Fruit fly (Drosophila melanogaster) whole organism, embryonic: Measurements from ENCODE around the gene mRpL20.
A peak's percentile ranks its signal among the peaks of the same experiment; 100 is the strongest.

ENCODE experiments used
- B-H2 ChIP-seq: fragments of 200-800 bp; sonication (Bioruptor generic); optimal IDR thresholded peaks from 2 replicates; lab custom pipeline; 2018; ENCODE audit warnings: missing biosample characterization, mild to moderate bottlenecking, missing genetic modification characterization
- CG10979 ChIP-seq: fragments of 200-800 bp; sonication (Bioruptor generic); optimal IDR thresholded peaks from 2 replicates; lab custom pipeline; 2018; ENCODE audit warnings: missing biosample characterization, mild to moderate bottlenecking, missing genetic modification characterization, moderate library complexity
- CG11085 ChIP-seq: fragments of 200-800 bp; sonication (Bioruptor generic); IDR thresholded peaks from 2 replicates; pipeline ENCODE4 v1.3.6; 2022; ENCODE audit warnings: missing biosample characterization, missing genetic modification characterization
- CG11247 ChIP-seq: fragments of 200-800 bp; sonication (Bioruptor generic); IDR thresholded peaks from 2 replicates; pipeline ENCODE4 v1.3.6; 2022; ENCODE audit warnings: missing biosample characterization, missing genetic modification characterization
- CG11695 ChIP-seq: fragments of 200-800 bp; sonication (Bioruptor generic); IDR thresholded peaks from 3 replicates; pipeline ENCODE4 v1.3.6; 2022; ENCODE audit warnings: missing biosample characterization, missing genetic modification characterization
- CG11696 ChIP-seq: fragments of 200-800 bp; sonication (Bioruptor generic); IDR thresholded peaks from 2 replicates; pipeline ENCODE4 v1.3.6; 2022; ENCODE audit warnings: missing biosample characterization, missing genetic modification characterization
- CG12071 ChIP-seq: fragments of 200-800 bp; sonication (Bioruptor generic); optimal IDR thresholded peaks from 3 replicates; lab custom pipeline; 2018; ENCODE audit warnings: missing biosample characterization, mild to moderate bottlenecking, missing genetic modification characterization
- CG1603 ChIP-seq: fragments of 200-800 bp; sonication (Bioruptor generic); optimal IDR thresholded peaks from 2 replicates; lab custom pipeline; 2019; ENCODE audit warnings: missing biosample characterization, mild to moderate bottlenecking, missing genetic modification characterization, moderate library complexity
- CG17359 ChIP-seq: fragments of 200-800 bp; sonication (Bioruptor generic); optimal IDR thresholded peaks from 3 replicates; lab custom pipeline; 2018; ENCODE audit warnings: missing biosample characterization, mild to moderate bottlenecking, missing genetic modification characterization, moderate library complexity
- CG18476 ChIP-seq: fragments of 200-800 bp; sonication (Bioruptor generic); optimal IDR thresholded peaks from 2 replicates; lab custom pipeline; 2016; ENCODE audit warnings: missing biosample characterization, mild to moderate bottlenecking, missing genetic modification characterization
- CG2199 ChIP-seq: fragments of 200-800 bp; sonication (Bioruptor generic); IDR thresholded peaks from 3 replicates; pipeline ENCODE4 v1.3.6; 2022; ENCODE audit warnings: missing biosample characterization, missing genetic modification characterization
- CG30431 ChIP-seq: fragments of 200-800 bp; sonication (Bioruptor generic); optimal IDR thresholded peaks from 2 replicates; lab custom pipeline; 2017; ENCODE audit warnings: missing biosample characterization, missing genetic modification characterization
- CG32532 ChIP-seq: fragments of 200-800 bp; sonication (Bioruptor generic); IDR thresholded peaks from 2 replicates; pipeline ENCODE4 v1.3.6; 2022; ENCODE audit warnings: missing biosample characterization, missing genetic modification characterization
- CG4360 ChIP-seq: fragments of 200-800 bp; sonication (Bioruptor generic); IDR thresholded peaks from 2 replicates; pipeline ENCODE4 v1.3.6; 2022; ENCODE audit warnings: missing biosample characterization, missing genetic modification characterization
- CG6683 ChIP-seq: fragments of 200-800 bp; sonication (Bioruptor generic); optimal IDR thresholded peaks from 2 replicates; lab custom pipeline; 2017; ENCODE audit warnings: missing biosample characterization, mild to moderate bottlenecking, missing genetic modification characterization, missing genetic modification reagents
- CG6765 ChIP-seq: fragments of 200-800 bp; sonication (Bioruptor generic); optimal IDR thresholded peaks from 3 replicates; lab custom pipeline; 2017; ENCODE audit warnings: missing biosample characterization, mild to moderate bottlenecking, missing genetic modification characterization
- CG7839 ChIP-seq: fragments of 200-800 bp; sonication (Bioruptor generic); optimal IDR thresholded peaks from 3 replicates; lab custom pipeline; 2018; ENCODE audit warnings: missing biosample characterization, mild to moderate bottlenecking, missing genetic modification characterization, moderate library complexity
- CG7963 ChIP-seq: fragments of 200-800 bp; sonication (Bioruptor generic); IDR thresholded peaks from 3 replicates; pipeline ENCODE4 v1.3.6; 2022; ENCODE audit warnings: missing biosample characterization, missing genetic modification characterization; ENCODE audit not compliant: partially characterized antibody
- CG8478 ChIP-seq: fragments of >200 bp; optimal IDR thresholded peaks from 2 replicates; lab custom pipeline; 2018
- CG8944 ChIP-seq: fragments of 200-800 bp; sonication (Bioruptor generic); optimal IDR thresholded peaks from 3 replicates; lab custom pipeline; 2016; ENCODE audit warnings: missing biosample characterization, missing genetic modification characterization
- CG9609 ChIP-seq: fragments of 200-800 bp; sonication (Bioruptor generic); optimal IDR thresholded peaks from 3 replicates; lab custom pipeline; 2016; ENCODE audit warnings: missing biosample characterization, missing genetic modification characterization
- CG9727 ChIP-seq: fragments of 200-800 bp; sonication (Bioruptor generic); optimal IDR thresholded peaks from 3 replicates; lab custom pipeline; 2017; ENCODE audit warnings: missing biosample characterization, mild to moderate bottlenecking, missing genetic modification characterization
- CG9797 ChIP-seq: fragments of 200-800 bp; sonication (Bioruptor generic); optimal IDR thresholded peaks from 3 replicates; lab custom pipeline; 2018; ENCODE audit warnings: missing biosample characterization, mild to moderate bottlenecking, missing genetic modification characterization
- CHES-1-like ChIP-seq: fragments of 200-800 bp; sonication (Bioruptor generic); optimal IDR thresholded peaks from 2 replicates; lab custom pipeline; 2016; ENCODE audit warnings: missing biosample characterization, missing genetic modification characterization
- CoRest ChIP-seq: fragments of 200-800 bp; sonication (Bioruptor generic); optimal IDR thresholded peaks from 3 replicates; lab custom pipeline; 2018; ENCODE audit warnings: missing biosample characterization, mild to moderate bottlenecking, missing genetic modification characterization, moderate library complexity
- Elba2 ChIP-seq: fragments of 200-800 bp; sonication (Bioruptor generic); optimal IDR thresholded peaks from 3 replicates; lab custom pipeline; 2016; ENCODE audit warnings: missing biosample characterization, missing genetic modification characterization
- HHEX ChIP-seq: fragments of 200-800 bp; sonication (Bioruptor generic); optimal IDR thresholded peaks from 3 replicates; lab custom pipeline; 2017; ENCODE audit warnings: missing biosample characterization, mild to moderate bottlenecking, missing genetic modification characterization, missing genetic modification reagents
- HmgZ ChIP-seq: fragments of 200-800 bp; sonication (Bioruptor generic); optimal IDR thresholded peaks from 2 replicates; lab custom pipeline; 2018; ENCODE audit warnings: missing biosample characterization, mild to moderate bottlenecking, missing genetic modification characterization
- Hmr ChIP-seq: fragments of 200-800 bp; sonication (Bioruptor generic); optimal IDR thresholded peaks from 3 replicates; lab custom pipeline; 2017; ENCODE audit warnings: mild to moderate bottlenecking, missing biosample characterization, missing genetic modification reagents, missing genetic modification characterization
- Lpt ChIP-seq: fragments of >200 bp; optimal IDR thresholded peaks from 2 replicates; lab custom pipeline; 2018; ENCODE audit warnings: missing biosample characterization, missing genetic modification characterization
- NC2β ChIP-seq: fragments of 200-800 bp; sonication (Bioruptor generic); optimal IDR thresholded peaks from 2 replicates; lab custom pipeline; 2016; ENCODE audit warnings: missing biosample characterization, missing genetic modification characterization
- ab ChIP-seq: fragments of 200-800 bp; sonication (Bioruptor generic); optimal IDR thresholded peaks from 2 replicates; lab custom pipeline; 2016; ENCODE audit warnings: missing biosample characterization, missing genetic modification characterization
- aop ChIP-seq: fragments of 200-800 bp; sonication (Bioruptor generic); IDR thresholded peaks from 2 replicates; pipeline ENCODE4 v1.3.6; 2022; ENCODE audit warnings: missing biosample characterization, missing genetic modification characterization
- crol ChIP-seq: fragments of 200-800 bp; sonication (Bioruptor generic); IDR thresholded peaks from 2 replicates; pipeline ENCODE4 v1.3.6; 2022; ENCODE audit warnings: missing biosample characterization, missing genetic modification characterization
- dpn ChIP-seq, 2 experiments: fragments of 200-800 bp; sonication (Bioruptor generic); optimal IDR thresholded peaks; 3 replicates each; lab custom pipeline; 2016; ENCODE audit warnings: missing biosample characterization in 2 of 2, missing genetic modification characterization in 2 of 2
- dysf ChIP-seq: fragments of 200-800 bp; sonication (Bioruptor generic); IDR thresholded peaks from 3 replicates; pipeline ENCODE4 v1.3.6; 2022; ENCODE audit warnings: missing biosample characterization, missing genetic modification characterization
- en ChIP-seq: fragments of 200-800 bp; sonication (Bioruptor generic); optimal IDR thresholded peaks from 2 replicates; lab custom pipeline; 2016; ENCODE audit warnings: missing biosample characterization, missing genetic modification characterization
- gro ChIP-seq: fragments of 200-800 bp; sonication (Bioruptor generic); optimal IDR thresholded peaks from 2 replicates; lab custom pipeline; 2016; ENCODE audit warnings: missing biosample characterization, missing genetic modification characterization
- gt ChIP-seq: fragments of 200-800 bp; sonication (Bioruptor generic); IDR thresholded peaks from 2 replicates; pipeline ENCODE4 v1.3.6; 2022; ENCODE audit warnings: missing biosample characterization, missing genetic modification characterization
- jumu ChIP-seq: fragments of 200-800 bp; sonication (Bioruptor generic); optimal IDR thresholded peaks from 3 replicates; lab custom pipeline; 2016; ENCODE audit warnings: missing biosample characterization, missing genetic modification characterization
- nmo ChIP-seq: fragments of 200-800 bp; sonication (Bioruptor generic); optimal IDR thresholded peaks from 2 replicates; lab custom pipeline; 2018; ENCODE audit warnings: missing biosample characterization, mild to moderate bottlenecking, missing genetic modification characterization, moderate library complexity
- odd ChIP-seq: fragments of 200-800 bp; sonication (Bioruptor generic); optimal IDR thresholded peaks from 2 replicates; lab custom pipeline; 2017; ENCODE audit warnings: missing biosample characterization, mild to moderate bottlenecking, missing genetic modification characterization
- org-1 ChIP-seq: fragments of 200-800 bp; sonication (Bioruptor generic); optimal IDR thresholded peaks from 2 replicates; lab custom pipeline; 2017; ENCODE audit warnings: missing biosample characterization, missing genetic modification characterization
- pfk ChIP-seq: fragments of 200-800 bp; sonication (Bioruptor generic); optimal IDR thresholded peaks from 2 replicates; lab custom pipeline; 2018; ENCODE audit warnings: missing biosample characterization, mild to moderate bottlenecking, missing genetic modification characterization, moderate library complexity
- psq ChIP-seq: fragments of 200-800 bp; sonication (Bioruptor generic); optimal IDR thresholded peaks from 2 replicates; lab custom pipeline; 2017; ENCODE audit warnings: missing biosample characterization, missing genetic modification characterization
- pzg ChIP-seq: fragments of 200-800 bp; sonication (Bioruptor generic); optimal IDR thresholded peaks from 3 replicates; lab custom pipeline; 2018; ENCODE audit warnings: missing biosample characterization, mild to moderate bottlenecking, missing genetic modification characterization, moderate library complexity
- salm ChIP-seq: fragments of 200-800 bp; sonication (Bioruptor generic); optimal IDR thresholded peaks from 2 replicates; lab custom pipeline; 2018; ENCODE audit warnings: missing biosample characterization, mild to moderate bottlenecking, missing genetic modification characterization
- scrt ChIP-seq: fragments of 200-800 bp; sonication (Bioruptor generic); optimal IDR thresholded peaks from 2 replicates; lab custom pipeline; 2018; ENCODE audit warnings: missing biosample characterization, mild to moderate bottlenecking, missing genetic modification characterization, moderate library complexity
- sr ChIP-seq: fragments of 200-800 bp; sonication (Bioruptor generic); IDR thresholded peaks from 3 replicates; pipeline ENCODE4 v1.3.6; 2022; ENCODE audit warnings: missing biosample characterization, missing genetic modification characterization
- vvl ChIP-seq: fragments of 200-800 bp; sonication (Bioruptor generic); IDR thresholded peaks from 2 replicates; pipeline ENCODE4 v1.3.6; 2022; ENCODE audit warnings: missing biosample characterization, missing genetic modification characterization
- yki ChIP-seq: fragments of >200 bp; optimal IDR thresholded peaks from 3 replicates; lab custom pipeline; 2018

mRpL20 gene

dm6 chr3L:13036706-13037457 is 19.2 kb upstream of the mRpL20 start, which contains the start of gene Srrm1 (continued):
- peak; percentile 55 for TF ChIP-seq nmo
- no peak for TF ChIP-seq Elba2 (GFP tag; lab: Kevin White, UChicago)
- no peak for TF ChIP-seq ab
- no peak for TF ChIP-seq CG18476 (GFP tag; lab: Kevin White, UChicago)
- no peak for TF ChIP-seq CG11247 (GFP tag; lab: Robert Waterston, UW)
- TF ChIP-seq CG1603 (tag; lab: Kevin White, UChicago) = peak; percentile 69
- TF ChIP-seq CG11695 = no peak
- peak; percentile 61 for TF ChIP-seq CG9797 (GFP tag; lab: Kevin White, UChicago)
- TF ChIP-seq B-H2 (GFP tag; lab: Kevin White, UChicago) = peak; percentile 39
- TF ChIP-seq sr (GFP tag; lab: Robert Waterston, UW) = no peak
- TF ChIP-seq Hmr (GFP tag; lab: Kevin White, UChicago) = peak; percentile 45
- TF ChIP-seq scrt (GFP tag; lab: Kevin White, UChicago) = no peak
- TF ChIP-seq CG7963 (GFP tag; lab: Robert Waterston, UW) = peak; percentile 86
- peak; percentile 50 for TF ChIP-seq jumu (GFP tag; lab: Kevin White, UChicago)
- peak; percentile 16 for TF ChIP-seq CG9727 (GFP tag; lab: Kevin White, UChicago)
- peak; percentile 52 for TF ChIP-seq gro (GFP tag; lab: Kevin White, UChicago)
- TF ChIP-seq salm = no peak
- peak; percentile 82 for TF ChIP-seq CHES-1-like (GFP tag; lab: Kevin White, UChicago)
- no peak for TF ChIP-seq HHEX (GFP tag; lab: Kevin White, UChicago)
- no peak for TF ChIP-seq en (GFP tag; lab: Kevin White, UChicago)
- no peak for TF ChIP-seq CG6683 (GFP tag; lab: Kevin White, UChicago)
- TF ChIP-seq CG8478 (lab: Kevin White, UChicago) = no peak
- TF ChIP-seq NC2β (GFP tag; lab: Kevin White, UChicago) = peak; percentile 52
- TF ChIP-seq CG11696 (GFP tag; lab: Robert Waterston, UW) = no peak
- TF ChIP-seq CG9609 (GFP tag; lab: Kevin White, UChicago) = peak; percentile 29
- peak; percentile 49 to 60 for TF ChIP-seq dpn (GFP tag; optimal IDR thresholded peaks at IDR 0.05; lab: Kevin White, UChicago)
- TF ChIP-seq gt (GFP tag; lab: Robert Waterston, UW) = no peak
- TF ChIP-seq org-1 = no peak
- no peak for TF ChIP-seq CG30431 (GFP tag; lab: Kevin White, UChicago)
- peak; percentile 41 for TF ChIP-seq CG32532 (GFP tag; lab: Robert Waterston, UW)
- TF ChIP-seq CG10979 (tag; lab: Kevin White, UChicago) = no peak
- peak; percentile 7 for TF ChIP-seq CG7839 (tag; lab: Kevin White, UChicago)
- peak; percentile 25 for TF ChIP-seq pfk
- peak; percentile 63 for TF ChIP-seq HmgZ
- TF ChIP-seq odd (GFP tag; lab: Kevin White, UChicago) = no peak
- no peak for TF ChIP-seq CG11085 (GFP tag; lab: Robert Waterston, UW)
- no peak for TF ChIP-seq CG17359 (tag; lab: Kevin White, UChicago)
- no peak for TF ChIP-seq yki (lab: Kevin White, UChicago)
- TF ChIP-seq vvl (GFP tag; lab: Robert Waterston, UW) = peak; percentile 69
- peak; percentile 82 for TF ChIP-seq crol (GFP tag; lab: Robert Waterston, UW)
- TF ChIP-seq Lpt = no peak
- TF ChIP-seq CG12071 (GFP tag; lab: Kevin White, UChicago) = no peak
- TF ChIP-seq CG8944 = peak; percentile 34
- no peak for TF ChIP-seq CG4360 (GFP tag; lab: Robert Waterston, UW)
- no peak for TF ChIP-seq CG2199
- no peak for TF ChIP-seq CG6765
- TF ChIP-seq psq (GFP tag; lab: Kevin White, UChicago) = no peak
- 0 out of 3 replicates have a peak, but pooled peaks have one; percentile 16 for TF ChIP-seq dysf (GFP tag; lab: Robert Waterston, UW)
- TF ChIP-seq aop (GFP tag; lab: Robert Waterston, UW) = no peak
- TF ChIP-seq pzg (GFP tag; lab: Kevin White, UChicago) = peak; percentile 92
- TF ChIP-seq CoRest (tag; lab: Kevin White, UChicago) = peak; percentile 65
